In the genomic region with DNA sequence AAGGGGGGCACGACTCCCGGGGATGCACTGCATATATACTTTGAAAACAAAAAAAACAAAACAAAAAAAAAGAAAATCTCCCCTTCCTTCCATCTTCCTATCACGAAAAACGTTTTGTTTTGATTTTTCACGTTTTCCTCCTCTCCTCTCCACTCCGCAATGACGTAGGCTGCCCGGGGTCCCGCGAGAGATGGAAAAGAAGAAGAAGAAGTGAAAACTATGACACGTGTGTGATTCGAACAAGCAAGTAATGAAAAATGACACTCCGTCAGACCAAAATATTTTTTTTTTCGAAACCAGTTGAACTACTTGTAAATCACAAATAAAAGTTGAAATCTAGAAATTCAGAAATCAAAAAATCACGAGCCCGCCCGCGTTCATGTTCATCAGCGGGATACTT, we compare ENCODE assay signal across 2 worm cellular contexts.
TF ChIP-seq lines count a peak whose summit lies in the region.

No protein-coding gene starts in this region.

TF ChIP-seq in whole organism, L1 larva, 84 proteins besides CTCF, POLR2A, EP300 and RAD21 (continued from another document):
- TF ChIP-seq lin-39 (tag; optimal IDR thresholded peaks at IDR 0.05; lab: Kevin White, UChicago) = peak; percentile 45
- peak; percentile 17 to 44 for TF ChIP-seq lsy-2 (tag; optimal IDR thresholded peaks at IDR 0.05; lab: Kevin White, UChicago)
- TF ChIP-seq vab-15 (tag; optimal IDR thresholded peaks at IDR 0.05; lab: Kevin White, UChicago) = peak; percentile 9
- TF ChIP-seq nhr-11 (tag; optimal IDR thresholded peaks at IDR 0.05; lab: Kevin White, UChicago) = no peak
- TF ChIP-seq zip-4 (GFP tag; optimal IDR thresholded peaks at IDR 0.05; lab: Kevin White, UChicago) = no peak
- TF ChIP-seq nhr-20 (tag; optimal IDR thresholded peaks at IDR 0.05; lab: Kevin White, UChicago) = peak; percentile 4
- no peak for TF ChIP-seq lin-15B (tag; optimal IDR thresholded peaks at IDR 0.05; lab: Kevin White, UChicago)
- TF ChIP-seq unc-130 (tag; optimal IDR thresholded peaks at IDR 0.05; lab: Kevin White, UChicago) = peak; percentile 43
- TF ChIP-seq elt-3 (tag; optimal IDR thresholded peaks at IDR 0.05; lab: Kevin White, UChicago) = peak in 1 of 6 experiments; percentile 5
- TF ChIP-seq mep-1 (tag; optimal IDR thresholded peaks at IDR 0.05; lab: Kevin White, UChicago) = no peak
- TF ChIP-seq nhr-47 (tag; optimal IDR thresholded peaks at IDR 0.05; lab: Kevin White, UChicago) = no peak
- no peak for TF ChIP-seq fos-1 (tag; optimal IDR thresholded peaks at IDR 0.05; lab: Kevin White, UChicago)
- 0 out of 2 replicates have a peak, but pooled peaks have one; percentile 13 for TF ChIP-seq nhr-19 (GFP tag; conservative IDR thresholded peaks at IDR 0.05; lab: Robert Waterston, UW)
- no peak for TF ChIP-seq nhr-76 (tag; optimal IDR thresholded peaks at IDR 0.05; lab: Kevin White, UChicago)
- TF ChIP-seq efl-3 (GFP tag; optimal IDR thresholded peaks at IDR 0.05; lab: Kevin White, UChicago) = no peak
- peak in 2 of 3 experiments; percentile 10 to 22 for TF ChIP-seq dpl-1 (GFP tag; optimal IDR thresholded peaks at IDR 0.05; lab: Kevin White, UChicago)
- TF ChIP-seq mab-9 (GFP tag; IDR thresholded peaks at IDR 0.05; lab: Robert Waterston, UW) = no peak
- no peak for TF ChIP-seq alr-1 (tag; optimal IDR thresholded peaks at IDR 0.05; lab: Kevin White, UChicago; ENCODE audit: borderline replicate concordance)
- TF ChIP-seq fkh-10 (GFP tag; optimal IDR thresholded peaks at IDR 0.05; lab: Kevin White, UChicago) = no peak
- TF ChIP-seq egl-13 (tag; optimal IDR thresholded peaks at IDR 0.05; lab: Kevin White, UChicago) = no peak
- TF ChIP-seq C04F5.9 (tag; optimal IDR thresholded peaks at IDR 0.05; lab: Kevin White, UChicago) = no peak
- no peak for TF ChIP-seq unc-98 (GFP tag; IDR thresholded peaks at IDR 0.05; lab: Robert Waterston, UW)
- TF ChIP-seq snu-23 (GFP tag; optimal IDR thresholded peaks at IDR 0.05; lab: Kevin White, UChicago) = peak; percentile 47
- TF ChIP-seq nhr-71 (tag; optimal IDR thresholded peaks at IDR 0.05; lab: Kevin White, UChicago) = peak; percentile 70
- no peak for TF ChIP-seq irx-1 (tag; optimal IDR thresholded peaks at IDR 0.05; lab: Kevin White, UChicago)
- no peak for TF ChIP-seq nhr-77 (tag; optimal IDR thresholded peaks at IDR 0.05; lab: Kevin White, UChicago)
- peak in 1 of 2 experiments; percentile 10 for TF ChIP-seq mdl-1 (tag; optimal IDR thresholded peaks at IDR 0.05; lab: Kevin White, UChicago)
- no peak for TF ChIP-seq unc-86 (tag; optimal IDR thresholded peaks at IDR 0.05; lab: Kevin White, UChicago)

TF ChIP-seq in whole organism, L2 larva, 48 proteins besides CTCF, POLR2A, EP300 and RAD21 (continued from another document):
- TF ChIP-seq snpc-4 (tag; optimal IDR thresholded peaks at IDR 0.05; lab: Kevin White, UChicago) (no peak), nhr-23 (tag; optimal IDR thresholded peaks at IDR 0.05; lab: Kevin White, UChicago) (no peak), elt-1 (tag; optimal IDR thresholded peaks at IDR 0.05; lab: Kevin White, UChicago) (no peak), mbf-1 (tag; optimal IDR thresholded peaks at IDR 0.05; lab: Kevin White, UChicago) (no peak), aly-2 (tag; optimal IDR thresholded peaks at IDR 0.05; lab: Kevin White, UChicago) (no peak), nhr-21 (tag; optimal IDR thresholded peaks at IDR 0.05; lab: Kevin White, UChicago) (no peak), lin-13 (GFP tag; optimal IDR thresholded peaks at IDR 0.05; lab: Kevin White, UChicago) (no peak), C34F6.9 (tag; optimal IDR thresholded peaks at IDR 0.05; lab: Kevin White, UChicago) (peak; percentile 5), ceh-16 (tag; optimal IDR thresholded peaks at IDR 0.05; lab: Kevin White, UChicago) (no peak), nhr-12 (tag; optimal IDR thresholded peaks at IDR 0.05; lab: Kevin White, UChicago) (no peak), ztf-1 (GFP tag; conservative IDR thresholded peaks at IDR 0.05; lab: Robert Waterston, UW) (no peak), nhr-25 (tag; optimal IDR thresholded peaks at IDR 0.05; lab: Kevin White, UChicago) (no peak), Y55F3AM.14 (GFP tag; optimal IDR thresholded peaks at IDR 0.05; lab: Kevin White, UChicago) (peak; percentile 12), dmd-4 (tag; optimal IDR thresholded peaks at IDR 0.05; lab: Kevin White, UChicago) (no peak), sem-4 (tag; optimal IDR thresholded peaks at IDR 0.05; lab: Kevin White, UChicago) (no peak), nhr-77 (tag; optimal IDR thresholded peaks at IDR 0.05; lab: Kevin White, UChicago) (no peak), blmp-1 (tag; optimal IDR thresholded peaks at IDR 0.05; lab: Kevin White, UChicago; ENCODE audit: insufficient read depth) (no peak), elt-3 (tag; optimal IDR thresholded peaks at IDR 0.05; lab: Kevin White, UChicago) (no peak), ztf-11 (tag; optimal IDR thresholded peaks at IDR 0.05; lab: Kevin White, UChicago) (no peak), peb-1 (tag; optimal IDR thresholded peaks at IDR 0.05; lab: Kevin White, UChicago) (no peak), nhr-237 (tag; optimal IDR thresholded peaks at IDR 0.05; lab: Kevin White, UChicago) (no peak), lsy-2 (tag; optimal IDR thresholded peaks at IDR 0.05; lab: Kevin White, UChicago) (peak in 1 of 2 experiments; percentile 37), ama-1 (optimal IDR thresholded peaks at IDR 0.05; lab: Kevin White, UChicago) (no peak), nhr-6 (tag; optimal IDR thresholded peaks at IDR 0.05; lab: Kevin White, UChicago) (no peak), nhr-10 (tag; optimal IDR thresholded peaks at IDR 0.05; lab: Kevin White, UChicago) (no peak), lin-11 (tag; optimal IDR thresholded peaks at IDR 0.05; lab: Kevin White, UChicago) (no peak), fos-1 (tag; optimal IDR thresholded peaks at IDR 0.05; lab: Kevin White, UChicago) (no peak), mdl-1 (tag; optimal IDR thresholded peaks at IDR 0.05; lab: Kevin White, UChicago) (peak in 1 of 2 experiments; percentile 67), alr-1 (tag; optimal IDR thresholded peaks at IDR 0.05; lab: Kevin White, UChicago) (no peak), crh-2 (tag; optimal IDR thresholded peaks at IDR 0.05; lab: Kevin White, UChicago) (peak; percentile 23)
